Comparison of ENCODE assay signal across 3 worm cellular contexts in the genomic region with DNA sequence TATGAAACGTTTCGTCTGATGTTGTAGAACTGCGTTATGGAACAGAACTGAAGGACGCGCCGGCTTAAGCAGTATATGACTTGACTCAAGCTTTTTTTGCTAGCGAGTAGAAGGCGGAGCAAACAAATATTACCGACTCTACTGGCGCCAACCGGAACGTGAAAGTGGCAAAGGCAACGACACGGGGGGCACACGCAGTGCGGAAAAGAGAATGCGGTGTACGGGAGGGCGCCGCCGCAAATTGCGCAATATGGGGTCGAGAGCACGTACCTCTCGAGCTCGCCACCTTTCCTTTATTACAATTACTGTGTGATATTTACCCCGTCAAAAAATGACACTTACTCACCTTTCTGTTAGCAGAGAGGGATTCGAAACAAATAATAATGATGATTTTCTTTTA.
TF ChIP-seq lines count a peak whose summit lies in the region.

Gene pqn-36 (minus strand): TSS at position 268 of the 400 bp plus-strand sequence.

TF ChIP-seq in whole organism, L2 larva, 48 proteins besides CTCF, POLR2A, EP300 and RAD21:
- TF ChIP-seq nhr-11 (tag; optimal IDR thresholded peaks at IDR 0.05; lab: Kevin White, UChicago): no peak
- no peak for TF ChIP-seq nhr-6 (tag; optimal IDR thresholded peaks at IDR 0.05; lab: Kevin White, UChicago)
- no peak for TF ChIP-seq ceh-16 (tag; optimal IDR thresholded peaks at IDR 0.05; lab: Kevin White, UChicago)
- TF ChIP-seq nhr-10 (tag; optimal IDR thresholded peaks at IDR 0.05; lab: Kevin White, UChicago): no peak
- no peak for TF ChIP-seq nhr-25 (tag; optimal IDR thresholded peaks at IDR 0.05; lab: Kevin White, UChicago)
- peak; percentile 3 for TF ChIP-seq F13H6.1 (tag; optimal IDR thresholded peaks at IDR 0.05; lab: Kevin White, UChicago)

TF ChIP-seq in whole organism, L4 larva, 104 proteins besides CTCF, POLR2A, EP300 and RAD21:
- TF ChIP-seq egl-27 (tag; optimal IDR thresholded peaks at IDR 0.05; lab: Kevin White, UChicago) (no peak), lin-39 (tag; optimal IDR thresholded peaks at IDR 0.05; lab: Kevin White, UChicago) (no peak), zag-1 (tag; optimal IDR thresholded peaks at IDR 0.05; lab: Kevin White, UChicago) (no peak), nhr-6 (tag; optimal IDR thresholded peaks at IDR 0.05; lab: Kevin White, UChicago) (peak; percentile 4), lim-7 (GFP tag; IDR thresholded peaks at IDR 0.05; lab: Robert Waterston, UW) (0 out of 2 replicates have a peak, but pooled peaks have one; percentile 35), ctbp-1 (GFP tag; IDR thresholded peaks at IDR 0.05; lab: Robert Waterston, UW) (no peak), F10B5.3 (tag; optimal IDR thresholded peaks at IDR 0.05; lab: Kevin White, UChicago) (no peak), nhr-77 (tag; optimal IDR thresholded peaks at IDR 0.05; lab: Kevin White, UChicago) (no peak), F44E2.7 (GFP tag; IDR thresholded peaks at IDR 0.05; lab: Robert Waterston, UW) (no peak), Y48G9A.11 (GFP tag; IDR thresholded peaks at IDR 0.05; lab: Robert Waterston, UW) (no peak), aly-2 (tag; optimal IDR thresholded peaks at IDR 0.05; lab: Kevin White, UChicago) (no peak), ztf-11 (tag; optimal IDR thresholded peaks at IDR 0.05; lab: Kevin White, UChicago) (no peak), lin-29 (GFP tag; IDR thresholded peaks at IDR 0.05; lab: Robert Waterston, UW) (no peak), nhr-42 (GFP tag; IDR thresholded peaks at IDR 0.05; lab: Robert Waterston, UW) (no peak), set-16 (GFP tag; IDR thresholded peaks at IDR 0.05; lab: Robert Waterston, UW) (0 out of 2 replicates have a peak, but pooled peaks have one; percentile 29), lin-13 (GFP tag; optimal IDR thresholded peaks at IDR 0.05; lab: Kevin White, UChicago) (no peak), lin-38 (GFP tag; IDR thresholded peaks at IDR 0.05; lab: Robert Waterston, UW) (no peak)

TF ChIP-seq in whole organism, young adult, 124 proteins besides CTCF, POLR2A, EP300 and RAD21:
- TF ChIP-seq zfh-2 (GFP tag; conservative IDR thresholded peaks at IDR 0.05; lab: Robert Waterston, UW): peak; percentile 58
- no peak for TF ChIP-seq somi-1 (GFP tag; optimal IDR thresholded peaks at IDR 0.05; lab: Kevin White, UChicago)
- 0 out of 2 replicates have a peak, but pooled peaks have one; percentile 64 for TF ChIP-seq F37B4.10 (GFP tag; IDR thresholded peaks at IDR 0.05; lab: Robert Waterston, UW)
